Worm (Caenorhabditis elegans) whole organism, L4 larva: Measurements from ENCODE around the gene R09A8.5.
A peak's percentile ranks its signal among the peaks of the same experiment; 100 is the strongest.

ENCODE experiments used
- D1046.2 ChIP-seq: fragments of 200-800 bp; sonication (Bioruptor generic); IDR thresholded peaks from 2 replicates; pipeline ENCODE4 v1.3.6; 2022; ENCODE audit warnings: missing genetic modification characterization, missing compliant biosample characterization
- F10B5.3 ChIP-seq: sonication (generic microtip); optimal IDR thresholded peaks from 2 replicates; lab custom pipeline; 2016; ENCODE audit warnings: mild to moderate bottlenecking, missing genetic modification characterization, missing compliant biosample characterization
- F26F4.8 ChIP-seq: fragments of 200-800 bp; sonication (Bioruptor generic); conservative IDR thresholded peaks from 2 replicates; pipeline ENCODE4 v1.3.6; 2022; ENCODE audit warnings: missing genetic modification characterization, missing compliant biosample characterization
- F37D6.2 ChIP-seq: sonication (generic microtip); optimal IDR thresholded peaks from 2 replicates; lab custom pipeline; 2016; ENCODE audit warnings: mild to moderate bottlenecking, missing genetic modification characterization, missing compliant biosample characterization
- T26A8.4 ChIP-seq: fragments of 200-800 bp; sonication (Bioruptor generic); IDR thresholded peaks from 2 replicates; pipeline ENCODE4 v1.3.6; 2022; ENCODE audit warnings: missing genetic modification characterization, missing compliant biosample characterization
- Y5F2A.4 ChIP-seq: fragments of 200-800 bp; sonication (Bioruptor generic); optimal IDR thresholded peaks from 2 replicates; lab custom pipeline; 2018; ENCODE audit warnings: mild to moderate bottlenecking, missing genetic modification characterization, missing compliant biosample characterization
- Y75B8A.6 ChIP-seq: fragments of 200-800 bp; sonication (Bioruptor generic); IDR thresholded peaks from 2 replicates; pipeline ENCODE4 v1.3.6; 2022; ENCODE audit warnings: missing genetic modification reagents, missing genetic modification characterization, missing compliant biosample characterization
- ceh-28 ChIP-seq: fragments of 150-350 bp; optimal IDR thresholded peaks from 2 replicates; lab custom pipeline; 2014; ENCODE audit warnings: missing biosample characterization, missing genetic modification reagents, missing genetic modification characterization
- ceh-62 ChIP-seq: sonication (generic microtip); optimal IDR thresholded peaks from 2 replicates; lab custom pipeline; 2017; ENCODE audit warnings: missing biosample characterization, missing genetic modification characterization
- ces-1 ChIP-seq: fragments of 150-350 bp; sonication (generic microtip); optimal IDR thresholded peaks from 4 replicates; lab custom pipeline; 2014; ENCODE audit warnings: missing biosample characterization, missing genetic modification reagents, missing genetic modification characterization
- ctbp-1 ChIP-seq: fragments of 200-800 bp; sonication (Bioruptor generic); IDR thresholded peaks from 2 replicates; pipeline ENCODE4 v1.3.6; 2022; ENCODE audit warnings: missing genetic modification reagents, missing genetic modification characterization, missing compliant biosample characterization
- daf-16 ChIP-seq, 3 experiments: sonication (generic microtip); optimal IDR thresholded peaks; 2 replicates each; lab custom pipeline; 2016 to 2017; ENCODE audit warnings: missing genetic modification characterization in 3 of 3, missing genetic modification reagents in 3 of 3, mild to moderate bottlenecking in 2 of 3, missing compliant biosample characterization in 2 of 3, missing biosample characterization in 1 of 3, moderate library complexity in 1 of 3
- daf-8 ChIP-seq: fragments of 200-800 bp; sonication (Bioruptor generic); IDR thresholded peaks from 2 replicates; pipeline ENCODE4 v1.3.6; 2022; ENCODE audit warnings: missing genetic modification characterization, missing compliant biosample characterization
- dmd-8 ChIP-seq: fragments of 200-800 bp; sonication (Bioruptor generic); IDR thresholded peaks from 2 replicates; pipeline ENCODE4 v1.3.6; 2022; ENCODE audit warnings: missing genetic modification characterization, missing compliant biosample characterization
- dpl-1 ChIP-seq: fragments of 150-350 bp; optimal IDR thresholded peaks from 2 replicates; lab custom pipeline; 2014; ENCODE audit warnings: missing biosample characterization, missing genetic modification reagents, missing genetic modification characterization
- dve-1 ChIP-seq: sonication (generic microtip); optimal IDR thresholded peaks from 2 replicates; lab custom pipeline; 2017; ENCODE audit warnings: antibody characterized with exemption, mild to moderate bottlenecking, missing genetic modification characterization, missing compliant biosample characterization; ENCODE audit not compliant: insufficient read depth
- egl-43 ChIP-seq: fragments of 200-800 bp; sonication (Bioruptor generic); IDR thresholded peaks from 2 replicates; pipeline ENCODE4 v1.3.6; 2022; ENCODE audit warnings: missing genetic modification reagents, missing genetic modification characterization, missing compliant biosample characterization
- gei-8 ChIP-seq: fragments of 200-800 bp; sonication (Bioruptor generic); optimal IDR thresholded peaks from 2 replicates; lab custom pipeline; 2018; ENCODE audit warnings: mild to moderate bottlenecking, missing genetic modification characterization, missing compliant biosample characterization
- hif-1 ChIP-seq, 2 experiments: sonication (generic microtip); optimal IDR thresholded peaks; 2 replicates each; lab custom pipeline; 2016 to 2017; ENCODE audit warnings: missing compliant biosample characterization in 2 of 2, missing genetic modification characterization in 2 of 2, missing genetic modification reagents in 2 of 2, missing genotype in 2 of 2, mild to moderate bottlenecking in 1 of 2
- hlh-11 ChIP-seq: fragments of 200-800 bp; sonication (Bioruptor generic); optimal IDR thresholded peaks from 2 replicates; lab custom pipeline; 2018; ENCODE audit warnings: mild to moderate bottlenecking, missing genetic modification characterization, missing compliant biosample characterization
- hlh-30 ChIP-seq: sonication (generic microtip); optimal IDR thresholded peaks from 2 replicates; lab custom pipeline; 2017; ENCODE audit warnings: antibody characterized with exemption, mild to moderate bottlenecking, missing genetic modification characterization, missing compliant biosample characterization; ENCODE audit not compliant: insufficient read depth
- hmg-1.1 ChIP-seq: fragments of 200-800 bp; sonication (Bioruptor generic); IDR thresholded peaks from 2 replicates; pipeline ENCODE4 v1.3.6; 2022; ENCODE audit warnings: missing genetic modification reagents, missing genetic modification characterization, missing compliant biosample characterization
- jun-1 ChIP-seq: fragments of 150-350 bp; optimal IDR thresholded peaks from 2 replicates; lab custom pipeline; 2014; ENCODE audit warnings: missing biosample characterization, missing genetic modification reagents, missing genetic modification characterization
- lin-1 ChIP-seq: fragments of 200-800 bp; sonication (Bioruptor generic); IDR thresholded peaks from 2 replicates; pipeline ENCODE4 v1.3.6; 2022; ENCODE audit warnings: missing genetic modification reagents, missing genetic modification characterization, missing compliant biosample characterization
- lin-38 ChIP-seq: fragments of 200-800 bp; sonication (Bioruptor generic); IDR thresholded peaks from 2 replicates; pipeline ENCODE4 v1.3.6; 2022; ENCODE audit warnings: missing genetic modification reagents, missing genetic modification characterization, missing compliant biosample characterization
- lsy-2 ChIP-seq, 2 experiments: fragments of 150-350 bp in 1 of 2; sonication (generic microtip) in 1 of 2; optimal IDR thresholded peaks; 2 replicates each; lab custom pipeline; 2014 to 2017; ENCODE audit warnings: missing biosample characterization in 2 of 2, missing genetic modification characterization in 2 of 2
- madf-9 ChIP-seq: fragments of 200-800 bp; sonication (Bioruptor generic); conservative IDR thresholded peaks from 2 replicates; pipeline ENCODE4 v1.3.6; 2022; ENCODE audit warnings: missing genetic modification reagents, missing genetic modification characterization, missing compliant biosample characterization
- mdl-1 ChIP-seq, 2 experiments: fragments of 150-350 bp in 1 of 2; sonication (generic microtip) in 1 of 2; optimal IDR thresholded peaks; 2 replicates each; lab custom pipeline; 2014 to 2017; ENCODE audit warnings: missing biosample characterization in 2 of 2, missing genetic modification characterization in 2 of 2
- mep-1 ChIP-seq: fragments of 150-350 bp; sonication (generic microtip); optimal IDR thresholded peaks from 3 replicates; lab custom pipeline; 2014; ENCODE audit warnings: missing biosample characterization, missing genetic modification characterization
- mes-2 ChIP-seq: sonication (generic microtip); optimal IDR thresholded peaks from 2 replicates; lab custom pipeline; 2016; ENCODE audit warnings: missing genotype, mild to moderate bottlenecking, missing genetic modification characterization, missing compliant biosample characterization; ENCODE audit not compliant: poor library complexity, severe bottlenecking
- mxl-2 ChIP-seq: fragments of 200-800 bp; sonication (Bioruptor generic); conservative IDR thresholded peaks from 2 replicates; pipeline ENCODE4 v1.3.6; 2022; ENCODE audit warnings: missing genetic modification reagents, missing genetic modification characterization, missing compliant biosample characterization
- mxl-3 ChIP-seq: fragments of 200-800 bp; sonication (Bioruptor generic); optimal IDR thresholded peaks from 2 replicates; lab custom pipeline; 2018; ENCODE audit warnings: mild to moderate bottlenecking, missing genetic modification characterization, missing compliant biosample characterization
- nhr-102 ChIP-seq: sonication (generic microtip); optimal IDR thresholded peaks from 2 replicates; lab custom pipeline; 2016; ENCODE audit warnings: mild to moderate bottlenecking, missing genetic modification characterization, moderate library complexity, missing compliant biosample characterization
- nhr-25 ChIP-seq: sonication (generic microtip); optimal IDR thresholded peaks from 2 replicates; lab custom pipeline; 2017; ENCODE audit warnings: missing genetic modification characterization, mild to moderate bottlenecking, missing compliant biosample characterization, antibody characterized with exemption, moderate library complexity, borderline replicate concordance; ENCODE audit not compliant: insufficient read depth
- nhr-48 ChIP-seq: sonication (generic microtip); optimal IDR thresholded peaks from 2 replicates; lab custom pipeline; 2016; ENCODE audit warnings: mild to moderate bottlenecking, missing genetic modification characterization, missing compliant biosample characterization
- php-3 ChIP-seq: fragments of 200-800 bp; sonication (Bioruptor generic); IDR thresholded peaks from 2 replicates; pipeline ENCODE4 v1.3.6; 2022; ENCODE audit warnings: missing genetic modification reagents, missing genetic modification characterization, missing compliant biosample characterization
- rbr-2 ChIP-seq: sonication (generic microtip); optimal IDR thresholded peaks from 2 replicates; lab custom pipeline; 2016; ENCODE audit warnings: missing genotype, missing genetic modification characterization, missing compliant biosample characterization
- set-16 ChIP-seq: fragments of 200-800 bp; sonication (Bioruptor generic); IDR thresholded peaks from 2 replicates; pipeline ENCODE4 v1.3.6; 2022; ENCODE audit warnings: missing genetic modification reagents, missing genetic modification characterization, missing compliant biosample characterization
- snpc-1.2 ChIP-seq: fragments of 200-800 bp; sonication (Bioruptor generic); IDR thresholded peaks from 2 replicates; pipeline ENCODE4 v1.3.6; 2022; ENCODE audit warnings: missing genetic modification reagents, missing genetic modification characterization, missing compliant biosample characterization
- spr-1 ChIP-seq: sonication (generic microtip); optimal IDR thresholded peaks from 2 replicates; lab custom pipeline; 2016; ENCODE audit warnings: mild to moderate bottlenecking, missing genetic modification characterization, missing compliant biosample characterization
- spr-3 ChIP-seq: fragments of 200-800 bp; sonication (Bioruptor generic); optimal IDR thresholded peaks from 2 replicates; lab custom pipeline; 2018; ENCODE audit warnings: mild to moderate bottlenecking, missing genetic modification characterization, missing compliant biosample characterization
- tra-1 ChIP-seq: fragments of 200-800 bp; sonication (Bioruptor generic); IDR thresholded peaks from 2 replicates; pipeline ENCODE4 v1.3.6; 2022; ENCODE audit warnings: missing genetic modification reagents, missing genetic modification characterization, missing compliant biosample characterization
- unc-62 ChIP-seq, 3 experiments: fragments of 150-350 bp in 1 of 3; sonication (generic microtip); optimal IDR thresholded peaks in 2 of 3; peaks in 1 of 3; 1 replicate in 1 of 3; 2 replicates in 2 of 3; lab custom pipeline; 2014 to 2017; ENCODE audit warnings: missing biosample characterization in 3 of 3, missing genetic modification characterization in 3 of 3, missing genetic modification reagents in 3 of 3, missing genotype in 1 of 3
- zip-11 ChIP-seq: fragments of 200-800 bp; sonication (Bioruptor generic); IDR thresholded peaks from 2 replicates; pipeline ENCODE4 v1.3.6; 2022; ENCODE audit warnings: missing genetic modification characterization, missing compliant biosample characterization
- zip-2 ChIP-seq: fragments of 150-350 bp; optimal IDR thresholded peaks from 2 replicates; lab custom pipeline; 2014; ENCODE audit warnings: missing biosample characterization, missing genetic modification characterization

The R09A8.5 gene

DNA sequence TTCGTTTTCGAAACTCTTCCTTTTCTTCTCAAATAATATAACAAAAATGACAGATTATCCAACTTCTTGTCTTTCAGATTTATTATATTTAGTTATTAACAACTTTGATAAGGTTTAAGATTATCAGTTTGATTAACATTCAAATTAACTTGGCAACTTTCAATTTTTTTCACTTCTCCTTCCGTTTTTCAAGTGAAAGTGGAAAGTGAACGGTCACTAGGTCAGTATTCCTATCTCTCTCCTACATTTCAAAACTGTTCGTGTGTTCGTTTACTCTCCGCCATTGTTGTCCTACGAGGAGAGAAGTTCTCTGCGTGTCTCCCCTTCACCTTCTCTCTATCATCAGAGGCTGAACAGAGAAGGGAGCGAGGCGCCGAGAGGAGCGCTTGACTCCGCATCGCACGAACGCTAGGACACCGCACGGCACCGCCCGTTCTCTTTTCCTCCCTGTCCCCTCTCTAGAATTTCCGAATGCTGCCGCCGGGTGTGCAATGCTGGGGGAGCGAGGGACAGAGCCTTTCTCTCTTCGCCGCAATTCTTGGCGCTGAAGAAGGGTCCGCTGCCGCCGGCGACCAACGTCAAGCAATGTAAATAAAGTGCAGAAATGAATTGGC lies 16.2 kb upstream of the R09A8.5 start (continued):
- TF ChIP-seq daf-8 (no peak), F26F4.8 (no peak), rbr-2 (peak; percentile 71), set-16 (GFP tag; lab: Robert Waterston, UW) (peak; percentile 98), ceh-28 (tag; lab: Kevin White, UChicago) (no peak), lin-1 (GFP tag; lab: Robert Waterston, UW) (0 out of 2 replicates have a peak, but pooled peaks have one; percentile 31), tra-1 (GFP tag; lab: Robert Waterston, UW) (0 out of 2 replicates have a peak, but pooled peaks have one; percentile 43), spr-1 (tag; lab: Kevin White, UChicago) (peak; percentile 36), ces-1 (GFP tag; lab: Kevin White, UChicago) (no peak), egl-43 (GFP tag; lab: Robert Waterston, UW) (peak; percentile 89), mdl-1 (tag; optimal IDR thresholded peaks at IDR 0.05; lab: Kevin White, UChicago) (peak; percentile 28 to 36), F37D6.2 (tag; lab: Kevin White, UChicago) (peak; percentile 32), mes-2 (peak; percentile 70), mxl-3 (peak; percentile 56), dmd-8 (GFP tag; lab: Robert Waterston, UW) (no peak), zip-2 (no peak), lsy-2 (tag; optimal IDR thresholded peaks at IDR 0.05; lab: Kevin White, UChicago) (peak; percentile 1 to 4), dpl-1 (GFP tag; lab: Kevin White, UChicago) (peak; percentile 0)

DNA sequence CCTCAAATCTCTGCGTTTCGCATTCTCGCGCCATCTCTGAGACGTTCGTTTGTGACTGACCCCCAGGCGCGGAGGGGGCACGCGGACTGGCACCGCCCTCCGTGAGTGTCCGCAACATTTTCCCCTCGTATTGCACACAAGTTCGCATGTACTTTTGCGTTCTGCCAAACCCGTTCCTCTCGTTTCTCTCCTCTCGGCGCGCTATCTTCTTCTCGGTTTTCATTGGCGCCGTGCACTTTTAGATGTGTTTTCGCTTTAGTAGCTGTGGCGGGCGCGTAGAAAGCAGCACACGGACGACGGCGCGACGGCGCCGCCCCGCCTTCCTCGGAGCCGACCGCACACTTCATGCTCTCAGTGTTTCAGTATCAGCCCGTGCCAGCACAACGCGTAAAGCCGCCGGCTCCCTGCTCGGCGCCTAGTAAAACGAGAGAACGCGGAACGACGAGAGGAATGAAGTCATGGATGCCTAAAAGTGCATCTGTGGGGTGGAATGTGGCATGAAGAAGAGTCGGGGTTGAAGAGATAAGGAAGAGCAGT lies 15.0 kb upstream of the R09A8.5 start:
- no peak for TF ChIP-seq Y75B8A.6 (GFP tag; lab: Robert Waterston, UW)
- TF ChIP-seq hlh-30 (tag; lab: Kevin White, UChicago), result peak; percentile 17
- TF ChIP-seq mxl-2 (GFP tag; lab: Robert Waterston, UW), result no peak
- TF ChIP-seq Y5F2A.4 (GFP tag; lab: Kevin White, UChicago), result no peak
- TF ChIP-seq mes-2, result peak; percentile 40
- no peak for TF ChIP-seq unc-62 (GFP tag; optimal IDR thresholded peaks at IDR 0.05 in 1 of 2; lab: Kevin White, UChicago)
- TF ChIP-seq unc-62 (tag; optimal IDR thresholded peaks at IDR 0.05; lab: Kevin White, UChicago), result no peak
- peak; percentile 69 for TF ChIP-seq hmg-1.1 (GFP tag; lab: Robert Waterston, UW)
- peak; percentile 65; the same call in 1 of the 2 replicates for TF ChIP-seq T26A8.4 (GFP tag; lab: Robert Waterston, UW)
- peak; percentile 80 for TF ChIP-seq dve-1 (tag; lab: Kevin White, UChicago)
- peak; percentile 28 for TF ChIP-seq F37D6.2 (tag; lab: Kevin White, UChicago)
- TF ChIP-seq zip-11 (GFP tag; lab: Robert Waterston, UW), result no peak
- TF ChIP-seq nhr-25, result no peak
- peak; percentile 68 for TF ChIP-seq nhr-102 (tag; lab: Kevin White, UChicago)
- no peak for TF ChIP-seq jun-1
- TF ChIP-seq php-3 (GFP tag; lab: Robert Waterston, UW), result peak; percentile 7; the same call in 1 of the 2 replicates
- TF ChIP-seq set-16 (GFP tag; lab: Robert Waterston, UW), result peak; percentile 94
- TF ChIP-seq D1046.2, result 0 out of 2 replicates have a peak, but pooled peaks have one; percentile 8
- TF ChIP-seq spr-1 (tag; lab: Kevin White, UChicago), result peak; percentile 57
- TF ChIP-seq madf-9 (GFP tag; lab: Robert Waterston, UW), result peak; percentile 91
- peak; percentile 37 for TF ChIP-seq spr-3 (GFP tag; lab: Kevin White, UChicago)
- TF ChIP-seq snpc-1.2 (GFP tag; lab: Robert Waterston, UW), result peak; percentile 12; the same call in 1 of the 2 replicates
- TF ChIP-seq ceh-62 (tag; lab: Kevin White, UChicago), result no peak
- TF ChIP-seq daf-16 (GFP tag; optimal IDR thresholded peaks at IDR 0.05; lab: Kevin White, UChicago), result peak in 1 of 2 experiments; percentile 73
- peak; percentile 51 for TF ChIP-seq daf-16 (tag; optimal IDR thresholded peaks at IDR 0.05; lab: Kevin White, UChicago)
- peak; percentile 34 for TF ChIP-seq F10B5.3 (tag; lab: Kevin White, UChicago)
- TF ChIP-seq lin-38 (GFP tag; lab: Robert Waterston, UW), result no peak
- peak in 1 of 2 experiments; percentile 77 for TF ChIP-seq hif-1 (tag; optimal IDR thresholded peaks at IDR 0.05; lab: Kevin White, UChicago)
- peak; percentile 23 for TF ChIP-seq gei-8 (GFP tag; lab: Kevin White, UChicago)
- TF ChIP-seq mep-1 (tag; lab: Kevin White, UChicago), result peak; percentile 16
- TF ChIP-seq ctbp-1 (GFP tag; lab: Robert Waterston, UW), result peak; percentile 44; the same call in 1 of the 2 replicates
- peak in 1 of 2 experiments; percentile 70 for TF ChIP-seq mdl-1 (tag; optimal IDR thresholded peaks at IDR 0.05; lab: Kevin White, UChicago)
- TF ChIP-seq hlh-11, result peak; percentile 90
- peak; percentile 91 for TF ChIP-seq nhr-48
